Worm (Caenorhabditis elegans) whole organism, L4 larva: ENCODE results near the gene C10A4.13.

Source experiments
- F37D6.2 ChIP-seq: sonication (generic microtip); optimal IDR thresholded peaks from 2 replicates; lab custom pipeline; 2016; ENCODE audit warnings: mild to moderate bottlenecking, missing genetic modification characterization, missing compliant biosample characterization
- R02D3.7 ChIP-seq: fragments of 150-350 bp; sonication (generic microtip); optimal IDR thresholded peaks from 3 replicates; lab custom pipeline; 2014; ENCODE audit warnings: missing biosample characterization, missing genetic modification characterization
- T26A8.4 ChIP-seq: fragments of 200-800 bp; sonication (Bioruptor generic); IDR thresholded peaks from 2 replicates; pipeline ENCODE4 v1.3.6; 2022; ENCODE audit warnings: missing genetic modification characterization, missing compliant biosample characterization
- Y105C5A.15 ChIP-seq: fragments of 200-800 bp; sonication (Bioruptor generic); IDR thresholded peaks from 2 replicates; pipeline ENCODE4 v1.3.6; 2022; ENCODE audit warnings: missing genetic modification characterization, missing compliant biosample characterization
- Y48G9A.11 ChIP-seq: fragments of 200-800 bp; sonication (Bioruptor generic); IDR thresholded peaks from 2 replicates; pipeline ENCODE4 v1.3.6; 2022; ENCODE audit warnings: missing genetic modification reagents, missing genetic modification characterization, missing compliant biosample characterization
- Y75B8A.6 ChIP-seq: fragments of 200-800 bp; sonication (Bioruptor generic); IDR thresholded peaks from 2 replicates; pipeline ENCODE4 v1.3.6; 2022; ENCODE audit warnings: missing genetic modification reagents, missing genetic modification characterization, missing compliant biosample characterization
- ZK337.2 ChIP-seq: fragments of 200-800 bp; sonication (Bioruptor generic); IDR thresholded peaks from 2 replicates; pipeline ENCODE4 v1.3.6; 2022; ENCODE audit warnings: missing genetic modification reagents, missing genetic modification characterization, missing compliant biosample characterization
- ZK546.5 ChIP-seq, 2 experiments: sonication (generic microtip); optimal IDR thresholded peaks; 2 replicates each; lab custom pipeline; 2017; ENCODE audit warnings: missing biosample characterization in 2 of 2, missing genetic modification characterization in 2 of 2
- ama-1 ChIP-seq: fragments of 150-350 bp; optimal IDR thresholded peaks from 2 replicates; lab custom pipeline; 2014; ENCODE audit warnings: inconsistent platforms, mixed read lengths
- daf-12 ChIP-seq: fragments of 150-350 bp; optimal IDR thresholded peaks from 2 replicates; lab custom pipeline; 2014; ENCODE audit warnings: missing biosample characterization, missing genetic modification reagents, missing genetic modification characterization
- daf-19 ChIP-seq: fragments of 200-800 bp; sonication (Bioruptor generic); conservative IDR thresholded peaks from 2 replicates; pipeline ENCODE4 v1.3.6; 2022; ENCODE audit warnings: missing genetic modification characterization, missing compliant biosample characterization
- daf-8 ChIP-seq: fragments of 200-800 bp; sonication (Bioruptor generic); IDR thresholded peaks from 2 replicates; pipeline ENCODE4 v1.3.6; 2022; ENCODE audit warnings: missing genetic modification characterization, missing compliant biosample characterization
- dmd-8 ChIP-seq: fragments of 200-800 bp; sonication (Bioruptor generic); IDR thresholded peaks from 2 replicates; pipeline ENCODE4 v1.3.6; 2022; ENCODE audit warnings: missing genetic modification characterization, missing compliant biosample characterization
- duxl-1 ChIP-seq: sonication (generic microtip); optimal IDR thresholded peaks from 2 replicates; lab custom pipeline; 2016; ENCODE audit warnings: mild to moderate bottlenecking, missing genetic modification characterization, moderate library complexity, missing compliant biosample characterization; ENCODE audit not compliant: poor library complexity
- dve-1 ChIP-seq: sonication (generic microtip); optimal IDR thresholded peaks from 2 replicates; lab custom pipeline; 2017; ENCODE audit warnings: antibody characterized with exemption, mild to moderate bottlenecking, missing genetic modification characterization, missing compliant biosample characterization; ENCODE audit not compliant: insufficient read depth
- hif-1 ChIP-seq, 2 experiments: sonication (generic microtip); optimal IDR thresholded peaks; 2 replicates each; lab custom pipeline; 2016 to 2017; ENCODE audit warnings: missing compliant biosample characterization in 2 of 2, missing genetic modification characterization in 2 of 2, missing genetic modification reagents in 2 of 2, missing genotype in 2 of 2, mild to moderate bottlenecking in 1 of 2
- hlh-11 ChIP-seq: fragments of 200-800 bp; sonication (Bioruptor generic); optimal IDR thresholded peaks from 2 replicates; lab custom pipeline; 2018; ENCODE audit warnings: mild to moderate bottlenecking, missing genetic modification characterization, missing compliant biosample characterization
- lir-3 ChIP-seq: sonication (generic microtip); optimal IDR thresholded peaks from 2 replicates; lab custom pipeline; 2016; ENCODE audit warnings: mild to moderate bottlenecking, missing genetic modification characterization, missing compliant biosample characterization
- madf-5 ChIP-seq, 2 experiments: fragments of 200-800 bp; sonication (Bioruptor generic); IDR thresholded peaks; 2 replicates each; pipeline ENCODE4 v1.3.6; 2022; ENCODE audit warnings: missing compliant biosample characterization in 2 of 2, missing genetic modification characterization in 2 of 2
- mes-2 ChIP-seq: sonication (generic microtip); optimal IDR thresholded peaks from 2 replicates; lab custom pipeline; 2016; ENCODE audit warnings: missing genotype, mild to moderate bottlenecking, missing genetic modification characterization, missing compliant biosample characterization; ENCODE audit not compliant: poor library complexity, severe bottlenecking
- nhr-10 ChIP-seq: fragments of 150-350 bp; optimal IDR thresholded peaks from 2 replicates; lab custom pipeline; 2014; ENCODE audit warnings: missing biosample characterization, missing genetic modification characterization
- nhr-237 ChIP-seq: sonication (generic microtip); optimal IDR thresholded peaks from 2 replicates; lab custom pipeline; 2017; ENCODE audit warnings: missing biosample characterization, missing genetic modification characterization
- nhr-42 ChIP-seq: fragments of 200-800 bp; sonication (Bioruptor generic); IDR thresholded peaks from 2 replicates; pipeline ENCODE4 v1.3.6; 2022; ENCODE audit warnings: missing genetic modification characterization, missing compliant biosample characterization
- nhr-76 ChIP-seq: fragments of 150-350 bp; optimal IDR thresholded peaks from 2 replicates; lab custom pipeline; 2014; ENCODE audit warnings: missing biosample characterization, missing genetic modification characterization
- pha-4 ChIP-seq, 2 experiments: fragments of 150-350 bp in 1 of 2; fragments of 200-800 bp in 1 of 2; sonication (Bioruptor generic) in 1 of 2; IDR thresholded peaks in 1 of 2; optimal IDR thresholded peaks in 1 of 2; 2 replicates each; pipeline versions ENCODE4 v1.3.6 to Lab custom; 2014 to 2022; ENCODE audit warnings: missing genetic modification characterization in 2 of 2, missing genetic modification reagents in 2 of 2, missing biosample characterization in 1 of 2, missing compliant biosample characterization in 1 of 2
- skn-1 ChIP-seq: fragments of 150-350 bp; optimal IDR thresholded peaks from 2 replicates; lab custom pipeline; 2014; ENCODE audit warnings: missing biosample characterization, missing genetic modification characterization
- tag-97 ChIP-seq: fragments of 200-800 bp; sonication (Bioruptor generic); IDR thresholded peaks from 2 replicates; pipeline ENCODE4 v1.3.6; 2022; ENCODE audit warnings: missing genetic modification characterization, missing compliant biosample characterization
- unc-130 ChIP-seq: sonication (generic microtip); optimal IDR thresholded peaks from 2 replicates; lab custom pipeline; 2016; ENCODE audit warnings: missing genetic modification reagents, missing genetic modification characterization, missing compliant biosample characterization
- unc-39 ChIP-seq: sonication (generic microtip); optimal IDR thresholded peaks from 2 replicates; lab custom pipeline; 2017; ENCODE audit warnings: missing biosample characterization, missing genetic modification characterization
- unc-62 ChIP-seq, 3 experiments: fragments of 150-350 bp in 1 of 3; sonication (generic microtip); optimal IDR thresholded peaks in 2 of 3; peaks in 1 of 3; 1 replicate in 1 of 3; 2 replicates in 2 of 3; lab custom pipeline; 2014 to 2017; ENCODE audit warnings: missing biosample characterization in 3 of 3, missing genetic modification characterization in 3 of 3, missing genetic modification reagents in 3 of 3, missing genotype in 1 of 3
- vab-7 ChIP-seq: fragments of 200-800 bp; sonication (Bioruptor generic); IDR thresholded peaks from 2 replicates; pipeline ENCODE4 v1.3.6; 2022; ENCODE audit warnings: missing genetic modification reagents, missing genetic modification characterization, missing compliant biosample characterization
- zag-1 ChIP-seq: fragments of 150-350 bp; optimal IDR thresholded peaks from 2 replicates; lab custom pipeline; 2014; ENCODE audit warnings: missing biosample characterization, missing genetic modification characterization
- zip-11 ChIP-seq: fragments of 200-800 bp; sonication (Bioruptor generic); IDR thresholded peaks from 2 replicates; pipeline ENCODE4 v1.3.6; 2022; ENCODE audit warnings: missing genetic modification characterization, missing compliant biosample characterization
- ztf-11 ChIP-seq: fragments of 150-350 bp; optimal IDR thresholded peaks from 2 replicates; lab custom pipeline; 2014; ENCODE audit warnings: missing biosample characterization, missing genetic modification characterization

C10A4.13 gene

ce11 chrX:7420571-7420970 is 22.7 kb upstream of the C10A4.13 start, which contains the start of gene C10A4.9:
C10A4.9 (plus strand) TSS chrX:7420871.
- TF ChIP-seq hlh-11 (no peak), ama-1 (lab: Kevin White, UChicago) (no peak), ztf-11 (tag; lab: Kevin White, UChicago) (no peak), T26A8.4 (GFP tag; lab: Robert Waterston, UW) (no peak), vab-7 (GFP tag; lab: Robert Waterston, UW) (no peak), dve-1 (no peak), skn-1 (tag; lab: Kevin White, UChicago) (no peak), daf-8 (GFP tag; lab: Robert Waterston, UW) (no peak), Y75B8A.6 (no peak), unc-130 (GFP tag; lab: Kevin White, UChicago) (no peak)

- no peak for TF ChIP-seq F37D6.2 (tag; lab: Kevin White, UChicago)
- TF ChIP-seq daf-19 (GFP tag; lab: Robert Waterston, UW), result no peak
These were observed 18.2 kb upstream of the C10A4.13 start, which contains the start of gene C10A4.1 for ce11 chrX:7416082-7416481. C10A4.1 (plus strand) TSS chrX:7416382.

ce11 chrX:7415420-7415819 is 17.6 kb upstream of the C10A4.13 start, which contains the start of gene C10A4.7:
C10A4.7 (minus strand) TSS chrX:7415520.
- TF ChIP-seq nhr-76 (tag; lab: Kevin White, UChicago), result no peak
- TF ChIP-seq unc-39 (tag; lab: Kevin White, UChicago), result no peak

- TF ChIP-seq Y105C5A.15 (GFP tag; lab: Robert Waterston, UW) (no peak), duxl-1 (tag; lab: Kevin White, UChicago) (no peak), ZK546.5 (tag; optimal IDR thresholded peaks at IDR 0.05; lab: Kevin White, UChicago) (no peak), nhr-237 (no peak), madf-5 (GFP tag; IDR thresholded peaks at IDR 0.05; lab: Robert Waterston, UW) (no peak), nhr-10 (no peak), R02D3.7 (tag; lab: Kevin White, UChicago) (no peak), dmd-8 (GFP tag; lab: Robert Waterston, UW) (no peak), tag-97 (no peak), zag-1 (tag; lab: Kevin White, UChicago) (no peak), zip-11 (GFP tag; lab: Robert Waterston, UW) (no peak)
These were observed 12.1 kb upstream of the C10A4.13 start, which contains the start of gene C10A4.2 for ce11 chrX:7409935-7410334. C10A4.2 (plus strand) TSS chrX:7410235.

- TF ChIP-seq unc-62 (GFP tag; optimal IDR thresholded peaks at IDR 0.05 in 1 of 2; lab: Kevin White, UChicago), result peak in 1 of 2 experiments; percentile 94
- TF ChIP-seq unc-62 (tag; optimal IDR thresholded peaks at IDR 0.05; lab: Kevin White, UChicago), result no peak
- no peak for TF ChIP-seq lir-3 (tag; lab: Kevin White, UChicago)
- TF ChIP-seq hif-1 (tag; optimal IDR thresholded peaks at IDR 0.05; lab: Kevin White, UChicago), result no peak
- TF ChIP-seq mes-2 (tag; lab: Kevin White, UChicago), result no peak
- TF ChIP-seq daf-12 (tag; lab: Kevin White, UChicago), result no peak
These were observed 11.2 kb upstream of the C10A4.13 start for ce11 chrX:7409030-7409429.

ce11 chrX:7407749-7408148 is 9.9 kb upstream of the C10A4.13 start:
- TF ChIP-seq unc-130 (GFP tag; lab: Kevin White, UChicago) (no peak), nhr-42 (GFP tag; lab: Robert Waterston, UW) (no peak), ZK337.2 (GFP tag; lab: Robert Waterston, UW) (no peak), ama-1 (lab: Kevin White, UChicago) (no peak), T26A8.4 (GFP tag; lab: Robert Waterston, UW) (no peak), nhr-76 (tag; lab: Kevin White, UChicago) (no peak), R02D3.7 (tag; lab: Kevin White, UChicago) (no peak), Y48G9A.11 (GFP tag; lab: Robert Waterston, UW) (no peak), pha-4 (GFP tag; IDR thresholded peaks at IDR 0.05; lab: Robert Waterston, UW) (no peak), pha-4 (tag; optimal IDR thresholded peaks at IDR 0.05; lab: Kevin White, UChicago) (no peak)
